Fruit fly (Drosophila melanogaster) whole organism, adult: ENCODE results near the gene CG43077.

Source experiments
- CG11617 ChIP-seq: fragments of 200-800 bp; sonication (Bioruptor generic); optimal IDR thresholded peaks from 2 replicates; lab custom pipeline; 2017; ENCODE audit warnings: mild to moderate bottlenecking, missing biosample characterization, missing genetic modification reagents, missing genetic modification characterization
- CG12768 ChIP-seq: fragments of 200-800 bp; sonication (Bioruptor generic); optimal IDR thresholded peaks from 2 replicates; lab custom pipeline; 2017; ENCODE audit warnings: missing biosample characterization, missing genetic modification characterization, mild to moderate bottlenecking, moderate library complexity, missing genetic modification reagents
- CG14711 ChIP-seq: fragments of 200-800 bp; sonication (Bioruptor generic); optimal IDR thresholded peaks from 2 replicates; lab custom pipeline; 2018; ENCODE audit warnings: missing biosample characterization, mild to moderate bottlenecking, missing genetic modification characterization, moderate library complexity
- CG33017 ChIP-seq: fragments of 200-800 bp; sonication (Bioruptor generic); optimal IDR thresholded peaks from 2 replicates; lab custom pipeline; 2018; ENCODE audit warnings: missing biosample characterization, mild to moderate bottlenecking, missing genetic modification characterization, moderate library complexity
- CG5204 ChIP-seq: fragments of 200-800 bp; sonication (Bioruptor generic); optimal IDR thresholded peaks from 2 replicates; lab custom pipeline; 2016; ENCODE audit warnings: missing biosample characterization, missing genetic modification characterization
- CG7045 ChIP-seq: fragments of 200-800 bp; sonication (Bioruptor generic); optimal IDR thresholded peaks from 2 replicates; lab custom pipeline; 2017; ENCODE audit warnings: missing biosample characterization, mild to moderate bottlenecking, missing genetic modification characterization
- CG7101 ChIP-seq: fragments of 200-800 bp; sonication (Bioruptor generic); optimal IDR thresholded peaks from 2 replicates; lab custom pipeline; 2018; ENCODE audit warnings: missing biosample characterization, mild to moderate bottlenecking, missing genetic modification characterization, moderate library complexity
- Crg-1 ChIP-seq: fragments of 200-800 bp; sonication (Bioruptor generic); optimal IDR thresholded peaks from 2 replicates; lab custom pipeline; 2016; ENCODE audit warnings: missing biosample characterization, missing genetic modification characterization
- Mnt ChIP-seq: fragments of 200-800 bp; sonication (Bioruptor generic); optimal IDR thresholded peaks from 2 replicates; lab custom pipeline; 2016; ENCODE audit warnings: missing biosample characterization, mild to moderate bottlenecking, missing genetic modification characterization
- bab1 ChIP-seq: fragments of 200-800 bp; sonication (Bioruptor generic); optimal IDR thresholded peaks from 3 replicates; lab custom pipeline; 2019; ENCODE audit warnings: missing biosample characterization, mild to moderate bottlenecking, missing genetic modification characterization, moderate library complexity
- cic ChIP-seq: fragments of 200-800 bp; sonication (Bioruptor generic); optimal IDR thresholded peaks from 2 replicates; lab custom pipeline; 2017; ENCODE audit warnings: missing biosample characterization, mild to moderate bottlenecking, missing genetic modification characterization, moderate library complexity
- tj ChIP-seq: fragments of 200-800 bp; sonication (Bioruptor generic); optimal IDR thresholded peaks from 3 replicates; lab custom pipeline; 2017; ENCODE audit warnings: missing biosample characterization, mild to moderate bottlenecking, missing genetic modification characterization, moderate library complexity

DNA sequence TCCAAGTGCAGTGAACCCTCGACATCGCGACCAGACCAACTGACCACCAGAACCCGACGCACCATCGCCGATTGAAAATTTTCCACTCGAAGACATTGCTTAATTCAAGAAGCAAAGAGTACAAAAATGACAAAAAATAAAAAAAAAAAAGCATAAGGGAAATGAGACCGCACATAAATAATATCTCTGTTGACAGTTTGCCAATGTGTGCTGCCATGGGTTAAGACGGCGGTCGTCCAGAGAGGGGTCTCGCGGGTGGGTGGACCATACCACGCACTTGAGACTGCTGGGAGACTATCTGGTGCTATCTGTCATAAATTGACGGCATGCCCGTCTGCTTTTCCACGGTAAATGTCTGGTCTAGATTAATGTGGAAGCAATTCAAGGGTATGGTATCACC is 25.1 kb upstream of the CG43077 start:
- TF ChIP-seq Mnt (GFP tag; lab: Kevin White, UChicago) (no peak), bab1 (no peak), CG5204 (GFP tag; lab: Kevin White, UChicago) (no peak), CG7101 (tag; lab: Kevin White, UChicago) (no peak), CG14711 (tag; lab: Kevin White, UChicago) (no peak), CG7045 (no peak), tj (no peak), cic (GFP tag; lab: Kevin White, UChicago) (no peak), CG12768 (no peak), CG11617 (no peak), Crg-1 (GFP tag; lab: Kevin White, UChicago) (no peak), CG33017 (tag; lab: Kevin White, UChicago) (no peak)
